Fruit fly (Drosophila melanogaster) whole organism, prepupa: ENCODE results near the gene Cmtr1.

Experiments
- Blimp-1 ChIP-seq: fragments of 200-800 bp; sonication (Bioruptor generic); optimal IDR thresholded peaks from 3 replicates; lab custom pipeline; 2017; ENCODE audit warnings: missing biosample characterization, missing genetic modification characterization, mild to moderate bottlenecking, moderate library complexity, missing genetic modification reagents
- CG10669 ChIP-seq: fragments of 200-800 bp; sonication (Bioruptor generic); optimal IDR thresholded peaks from 3 replicates; lab custom pipeline; 2018; ENCODE audit warnings: missing biosample characterization, mild to moderate bottlenecking, missing genetic modification characterization, moderate library complexity
- CG11762 ChIP-seq: fragments of 200-800 bp; sonication (Bioruptor generic); optimal IDR thresholded peaks from 3 replicates; lab custom pipeline; 2016; ENCODE audit warnings: missing biosample characterization, missing genetic modification characterization; ENCODE audit not compliant: insufficient read depth
- CG11902 ChIP-seq: fragments of 200-800 bp; sonication (Bioruptor generic); optimal IDR thresholded peaks from 3 replicates; lab custom pipeline; 2016; ENCODE audit warnings: missing biosample characterization, missing genetic modification characterization
- CG15336 ChIP-seq: fragments of 200-800 bp; sonication (Bioruptor generic); IDR thresholded peaks from 2 replicates; pipeline ENCODE4 v1.3.6; 2022; ENCODE audit warnings: missing biosample characterization, missing genetic modification characterization
- CG16779 ChIP-seq: fragments of 200-800 bp; sonication (Bioruptor generic); optimal IDR thresholded peaks from 3 replicates; lab custom pipeline; 2017; ENCODE audit warnings: missing biosample characterization, mild to moderate bottlenecking, missing genetic modification characterization
- CG3032 ChIP-seq: fragments of 200-800 bp; optimal IDR thresholded peaks from 2 replicates; lab custom pipeline; 2019; ENCODE audit warnings: missing biosample characterization, mild to moderate bottlenecking, missing genetic modification characterization, moderate library complexity
- CG31627 ChIP-seq: fragments of 200-800 bp; sonication (Bioruptor generic); optimal IDR thresholded peaks from 3 replicates; lab custom pipeline; 2016; ENCODE audit warnings: missing biosample characterization, missing genetic modification characterization
- CG32006 ChIP-seq: fragments of 200-800 bp; sonication (Bioruptor generic); optimal IDR thresholded peaks from 3 replicates; lab custom pipeline; 2017; ENCODE audit warnings: missing biosample characterization, mild to moderate bottlenecking, missing genetic modification characterization
- CG34406 ChIP-seq: fragments of 200-800 bp; sonication (Bioruptor generic); optimal IDR thresholded peaks from 3 replicates; lab custom pipeline; 2016; ENCODE audit warnings: missing biosample characterization, missing genetic modification characterization
- CG3919 ChIP-seq: fragments of 200-800 bp; sonication (Bioruptor generic); optimal IDR thresholded peaks from 3 replicates; lab custom pipeline; 2016; ENCODE audit warnings: missing biosample characterization, missing genetic modification characterization
- CG4318 ChIP-seq: fragments of 200-800 bp; sonication (Bioruptor generic); optimal IDR thresholded peaks from 3 replicates; lab custom pipeline; 2017; ENCODE audit warnings: missing biosample characterization, mild to moderate bottlenecking, missing genetic modification characterization
- CG6163 ChIP-seq: fragments of 200-800 bp; sonication (Bioruptor generic); IDR thresholded peaks from 3 replicates; pipeline ENCODE4 v1.3.6; 2022; ENCODE audit warnings: missing biosample characterization, missing genetic modification characterization
- CG6276 ChIP-seq: fragments of 200-800 bp; sonication (Bioruptor generic); optimal IDR thresholded peaks from 2 replicates; lab custom pipeline; 2017; ENCODE audit warnings: missing biosample characterization, mild to moderate bottlenecking, missing genetic modification characterization
- CG6792 ChIP-seq: fragments of 200-800 bp; sonication (Bioruptor generic); optimal IDR thresholded peaks from 3 replicates; lab custom pipeline; 2016; ENCODE audit warnings: missing biosample characterization, missing genetic modification characterization
- CG6808 ChIP-seq: fragments of 200-800 bp; sonication (Bioruptor generic); optimal IDR thresholded peaks from 3 replicates; lab custom pipeline; 2017; ENCODE audit warnings: missing biosample characterization, missing genetic modification characterization, mild to moderate bottlenecking, moderate library complexity, missing genetic modification reagents
- CG6854 ChIP-seq: fragments of 200-800 bp; sonication (Bioruptor generic); optimal IDR thresholded peaks from 2 replicates; lab custom pipeline; 2017; ENCODE audit warnings: missing biosample characterization, mild to moderate bottlenecking, missing genetic modification characterization
- CG7368 ChIP-seq: fragments of 200-800 bp; sonication (Bioruptor generic); optimal IDR thresholded peaks from 3 replicates; lab custom pipeline; 2016; ENCODE audit warnings: missing biosample characterization, missing genetic modification characterization
- CG8319 ChIP-seq: fragments of 200-800 bp; sonication (Bioruptor generic); optimal IDR thresholded peaks from 3 replicates; lab custom pipeline; 2016; ENCODE audit warnings: missing biosample characterization, missing genetic modification characterization
- CG8632 ChIP-seq: fragments of 200-800 bp; sonication (Bioruptor generic); optimal IDR thresholded peaks from 3 replicates; lab custom pipeline; 2016; ENCODE audit warnings: missing biosample characterization, missing genetic modification characterization
- CG9139 ChIP-seq: fragments of 200-800 bp; sonication (Bioruptor generic); optimal IDR thresholded peaks from 3 replicates; lab custom pipeline; 2017; ENCODE audit warnings: missing biosample characterization, mild to moderate bottlenecking, missing genetic modification characterization
- Eip75B ChIP-seq: fragments of 200-800 bp; sonication (Bioruptor generic); optimal IDR thresholded peaks from 3 replicates; lab custom pipeline; 2016; ENCODE audit warnings: missing biosample characterization, missing genetic modification characterization
- Eip78C ChIP-seq: fragments of 200-800 bp; sonication (Bioruptor generic); peaks from one replicate; lab custom pipeline; 2016; ENCODE audit warnings: missing biosample characterization, missing genetic modification characterization
- Eip93F ChIP-seq: fragments of 200-800 bp; sonication (Bioruptor generic); optimal IDR thresholded peaks from 2 replicates; lab custom pipeline; 2016; ENCODE audit warnings: missing biosample characterization, mild to moderate bottlenecking, missing genetic modification characterization
- Ets21C ChIP-seq: fragments of 200-800 bp; sonication (Bioruptor generic); optimal IDR thresholded peaks from 3 replicates; lab custom pipeline; 2016; ENCODE audit warnings: missing biosample characterization, missing genetic modification characterization
- Ets96B ChIP-seq: fragments of 200-800 bp; optimal IDR thresholded peaks from 2 replicates; lab custom pipeline; 2019; ENCODE audit warnings: missing biosample characterization, mild to moderate bottlenecking, missing genetic modification characterization, moderate library complexity
- Gug ChIP-seq: fragments of 200-800 bp; sonication (Bioruptor generic); IDR thresholded peaks from 2 replicates; pipeline ENCODE4 v1.3.6; 2022; ENCODE audit warnings: missing biosample characterization, missing genetic modification characterization
- Hr38 ChIP-seq: sonication (Bioruptor generic); optimal IDR thresholded peaks from 2 replicates; lab custom pipeline; 2016; ENCODE audit warnings: missing biosample characterization, missing genetic modification characterization
- Hr39 ChIP-seq: fragments of 200-800 bp; sonication (Bioruptor generic); optimal IDR thresholded peaks from 2 replicates; lab custom pipeline; 2016; ENCODE audit warnings: missing biosample characterization, missing genetic modification characterization
- Hr4 ChIP-seq: fragments of 200-800 bp; sonication (Bioruptor generic); optimal IDR thresholded peaks from 3 replicates; lab custom pipeline; 2016; ENCODE audit warnings: missing biosample characterization, missing genetic modification characterization
- Lpt ChIP-seq: fragments of 200-800 bp; sonication (Bioruptor generic); optimal IDR thresholded peaks from 3 replicates; lab custom pipeline; 2016; ENCODE audit warnings: missing biosample characterization, missing genetic modification characterization
- Met ChIP-seq: fragments of 200-800 bp; sonication (Bioruptor generic); optimal IDR thresholded peaks from 3 replicates; lab custom pipeline; 2016; ENCODE audit warnings: missing biosample characterization, missing genetic modification characterization
- OdsH ChIP-seq: fragments of 200-800 bp; sonication (Bioruptor generic); optimal IDR thresholded peaks from 3 replicates; lab custom pipeline; 2016; ENCODE audit warnings: missing biosample characterization, missing genetic modification characterization
- Smox ChIP-seq: fragments of 200-800 bp; sonication (Bioruptor generic); optimal IDR thresholded peaks from 3 replicates; lab custom pipeline; 2016; ENCODE audit warnings: missing biosample characterization, missing genetic modification characterization
- Sox102F ChIP-seq: fragments of 200-800 bp; sonication (Bioruptor generic); optimal IDR thresholded peaks from 2 replicates; lab custom pipeline; 2016; ENCODE audit warnings: missing biosample characterization, mild to moderate bottlenecking, missing genetic modification characterization
- Sox14 ChIP-seq: fragments of 200-800 bp; sonication (Bioruptor generic); optimal IDR thresholded peaks from 3 replicates; lab custom pipeline; 2016; ENCODE audit warnings: missing biosample characterization, missing genetic modification characterization
- achi ChIP-seq: fragments of 200-800 bp; sonication (Bioruptor generic); optimal IDR thresholded peaks from 3 replicates; lab custom pipeline; 2016; ENCODE audit warnings: missing biosample characterization, missing genetic modification characterization
- acj6 ChIP-seq: fragments of 200-800 bp; sonication (Bioruptor generic); optimal IDR thresholded peaks from 3 replicates; lab custom pipeline; 2016; ENCODE audit warnings: missing biosample characterization, missing genetic modification characterization
- dsx ChIP-seq: fragments of 200-800 bp; optimal IDR thresholded peaks from 3 replicates; lab custom pipeline; 2019; ENCODE audit warnings: missing biosample characterization, mild to moderate bottlenecking, missing genetic modification characterization, moderate library complexity; ENCODE audit not compliant: poor library complexity, severe bottlenecking
- eg ChIP-seq: fragments of 200-800 bp; sonication (Bioruptor generic); IDR thresholded peaks from 3 replicates; pipeline ENCODE4 v1.3.6; 2022; ENCODE audit warnings: missing biosample characterization, missing genetic modification characterization
- esn ChIP-seq: fragments of 200-800 bp; sonication (Bioruptor generic); optimal IDR thresholded peaks from 2 replicates; lab custom pipeline; 2016; ENCODE audit warnings: missing biosample characterization, mild to moderate bottlenecking, missing genetic modification characterization, moderate library complexity
- fd59A ChIP-seq: fragments of 200-800 bp; sonication (Bioruptor generic); optimal IDR thresholded peaks from 2 replicates; lab custom pipeline; 2017; ENCODE audit warnings: missing biosample characterization, mild to moderate bottlenecking, missing genetic modification characterization, missing genetic modification reagents
- fd85E ChIP-seq: fragments of 200-800 bp; sonication (Bioruptor generic); optimal IDR thresholded peaks from 3 replicates; lab custom pipeline; 2016; ENCODE audit warnings: missing biosample characterization, missing genetic modification characterization
- fkh ChIP-seq: fragments of 200-800 bp; sonication (Bioruptor generic); optimal IDR thresholded peaks from 3 replicates; lab custom pipeline; 2017; ENCODE audit warnings: missing biosample characterization, mild to moderate bottlenecking, missing genetic modification characterization, moderate library complexity
- lz ChIP-seq: fragments of 200-800 bp; sonication (Bioruptor generic); optimal IDR thresholded peaks from 3 replicates; lab custom pipeline; 2016; ENCODE audit warnings: missing biosample characterization, missing genetic modification characterization
- pdm3 ChIP-seq: fragments of 200-800 bp; sonication (Bioruptor generic); optimal IDR thresholded peaks from 3 replicates; lab custom pipeline; 2016; ENCODE audit warnings: missing biosample characterization, missing genetic modification characterization
- spab ChIP-seq: fragments of 200-800 bp; sonication (Bioruptor generic); optimal IDR thresholded peaks from 2 replicates; lab custom pipeline; 2017; ENCODE audit warnings: missing biosample characterization, mild to moderate bottlenecking, missing genetic modification characterization, missing genetic modification reagents
- svp ChIP-seq: fragments of 200-800 bp; sonication (Bioruptor generic); peaks from one replicate; lab custom pipeline; 2016; ENCODE audit warnings: missing biosample characterization, missing genetic modification characterization
- topi ChIP-seq: fragments of 200-800 bp; sonication (Bioruptor generic); optimal IDR thresholded peaks from 3 replicates; lab custom pipeline; 2016; ENCODE audit warnings: missing biosample characterization, missing genetic modification characterization
- vri ChIP-seq: fragments of 200-800 bp; sonication (Bioruptor generic); optimal IDR thresholded peaks from 3 replicates; lab custom pipeline; 2016; ENCODE audit warnings: missing biosample characterization, mild to moderate bottlenecking, missing genetic modification characterization

Gene Cmtr1

DNA sequence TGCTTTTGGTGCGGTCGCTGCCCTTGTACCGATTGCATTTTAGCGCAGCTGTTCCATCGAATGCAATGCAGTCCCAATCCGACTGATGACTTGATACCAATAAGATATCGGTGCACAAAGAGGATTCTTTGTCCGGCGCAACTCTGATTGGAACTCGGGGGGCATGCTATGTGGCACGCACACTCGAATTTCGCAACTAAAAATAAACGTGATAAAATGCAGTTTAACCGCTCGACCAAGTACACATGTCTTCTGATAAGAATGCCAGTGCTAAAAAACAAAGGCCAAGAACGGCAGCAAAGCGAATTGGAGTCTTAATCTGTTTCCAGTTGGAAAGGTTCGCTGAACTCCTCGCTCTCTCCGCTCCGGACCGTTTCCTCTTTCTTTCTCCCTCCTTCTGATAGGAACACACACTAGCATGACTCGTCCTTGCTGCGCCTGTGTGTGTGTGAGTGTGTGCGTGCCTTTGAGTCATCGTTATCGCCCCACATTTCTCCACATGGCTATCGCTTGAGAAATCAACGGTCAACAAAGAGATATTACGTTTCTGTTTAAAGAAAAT, 7.9 kb upstream of the Cmtr1 start (continued):
- no peak for TF ChIP-seq CG7368 (GFP tag; lab: Kevin White, UChicago)
- no peak for TF ChIP-seq Gug
- TF ChIP-seq CG3032, result no peak
- TF ChIP-seq vri (GFP tag; lab: Kevin White, UChicago), result peak; percentile 38
- TF ChIP-seq topi, result no peak
- TF ChIP-seq CG3919 (GFP tag; lab: Kevin White, UChicago), result no peak
- TF ChIP-seq Eip75B (GFP tag; lab: Kevin White, UChicago), result peak; percentile 4
- TF ChIP-seq Met (GFP tag; lab: Kevin White, UChicago), result peak; percentile 11
- no peak for TF ChIP-seq CG10669 (GFP tag; lab: Kevin White, UChicago)
- no peak for TF ChIP-seq eg (GFP tag; lab: Robert Waterston, UW)
- TF ChIP-seq, all 60 proteins: peak for 8

DNA sequence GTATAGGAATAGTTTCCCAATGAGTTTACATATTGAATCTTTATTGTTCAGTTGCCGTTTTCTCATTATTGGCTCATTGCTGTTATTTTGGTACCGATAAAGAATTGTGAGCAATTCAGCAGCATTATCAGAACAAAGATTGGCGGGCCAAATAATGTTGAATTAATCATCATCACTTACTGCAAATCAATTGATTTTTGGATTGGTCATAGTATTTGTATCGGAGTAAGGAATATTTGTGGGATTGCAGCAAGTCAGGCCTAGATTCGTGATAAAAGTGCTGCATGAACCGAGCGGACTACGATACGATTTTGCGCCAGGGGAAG, 7.2 kb upstream of the Cmtr1 start:
- TF ChIP-seq eg (GFP tag; lab: Robert Waterston, UW), result no peak
- TF ChIP-seq OdsH (GFP tag; lab: Kevin White, UChicago), result peak; percentile 40
- TF ChIP-seq achi (GFP tag; lab: Kevin White, UChicago), result peak; percentile 14
- TF ChIP-seq Sox14, result no peak
- peak; percentile 40 for TF ChIP-seq Ets96B (tag; lab: Kevin White, UChicago)
- TF ChIP-seq CG11902 (GFP tag; lab: Kevin White, UChicago), result no peak
- TF ChIP-seq CG4318 (GFP tag; lab: Kevin White, UChicago), result peak; percentile 43
- TF ChIP-seq topi, result peak; percentile 19
- TF ChIP-seq CG6276 (GFP tag; lab: Kevin White, UChicago), result peak; percentile 48
- no peak for TF ChIP-seq Ets21C
- TF ChIP-seq vri (GFP tag; lab: Kevin White, UChicago), result no peak
- TF ChIP-seq CG9139 (GFP tag; lab: Kevin White, UChicago), result no peak
- TF ChIP-seq pdm3 (GFP tag; lab: Kevin White, UChicago), result peak; percentile 51
- TF ChIP-seq CG6792 (GFP tag; lab: Kevin White, UChicago), result peak; percentile 6
- TF ChIP-seq CG3919 (GFP tag; lab: Kevin White, UChicago), result peak; percentile 3
- no peak for TF ChIP-seq CG8319
- no peak for TF ChIP-seq Blimp-1 (GFP tag; lab: Kevin White, UChicago)
- no peak for TF ChIP-seq Met (GFP tag; lab: Kevin White, UChicago)
- peak; percentile 58 for TF ChIP-seq CG6808
- no peak for TF ChIP-seq Sox102F (GFP tag; lab: Kevin White, UChicago)
- no peak for TF ChIP-seq dsx
- no peak for TF ChIP-seq CG11762 (GFP tag; lab: Kevin White, UChicago)
- TF ChIP-seq CG6854 (GFP tag; lab: Kevin White, UChicago), result no peak
- no peak for TF ChIP-seq Eip93F
- peak; percentile 22 for TF ChIP-seq acj6 (GFP tag; lab: Kevin White, UChicago)
- TF ChIP-seq CG6163 (GFP tag; lab: Robert Waterston, UW), result no peak
- TF ChIP-seq CG8632 (GFP tag; lab: Kevin White, UChicago), result peak; percentile 27
- TF ChIP-seq CG16779 (tag; lab: Kevin White, UChicago), result no peak
- peak; percentile 87 for TF ChIP-seq Eip78C
- TF ChIP-seq Smox (GFP tag; lab: Kevin White, UChicago), result no peak
- peak; percentile 55 for TF ChIP-seq Hr4 (GFP tag; lab: Kevin White, UChicago)
- TF ChIP-seq svp (GFP tag; lab: Kevin White, UChicago), result no peak
- TF ChIP-seq spab (GFP tag; lab: Kevin White, UChicago), result peak; percentile 9
- TF ChIP-seq fd85E (GFP tag; lab: Kevin White, UChicago), result no peak
- TF ChIP-seq Lpt (GFP tag; lab: Kevin White, UChicago), result no peak
- TF ChIP-seq fd59A (GFP tag; lab: Kevin White, UChicago), result peak; percentile 33
- TF ChIP-seq Hr39 (GFP tag; lab: Kevin White, UChicago), result no peak
- no peak for TF ChIP-seq Hr38 (GFP tag; lab: Kevin White, UChicago)
- TF ChIP-seq fkh (GFP tag; lab: Kevin White, UChicago), result no peak
- TF ChIP-seq CG34406, result no peak
- TF ChIP-seq CG32006 (GFP tag; lab: Kevin White, UChicago), result peak; percentile 82
- TF ChIP-seq lz (GFP tag; lab: Kevin White, UChicago), result no peak
- no peak for TF ChIP-seq Gug
- no peak for TF ChIP-seq CG31627
- peak; percentile 59 for TF ChIP-seq CG3032
- TF ChIP-seq esn (GFP tag; lab: Kevin White, UChicago), result no peak
- no peak for TF ChIP-seq CG15336
